Worm (Caenorhabditis elegans) whole organism, L1 larva: ENCODE data around the gene F45D3.2.

Experiments
- Y116A8C.19 ChIP-seq: sonication (generic microtip); optimal IDR thresholded peaks from 2 replicates; lab custom pipeline; 2016; ENCODE audit warnings: missing compliant biosample characterization, missing genetic modification characterization, borderline replicate concordance
- aha-1 ChIP-seq: fragments of 150-350 bp; optimal IDR thresholded peaks from 2 replicates; lab custom pipeline; 2014; ENCODE audit warnings: missing biosample characterization, missing genetic modification characterization
- aly-2 ChIP-seq: fragments of 150-350 bp; optimal IDR thresholded peaks from 2 replicates; lab custom pipeline; 2014; ENCODE audit warnings: missing biosample characterization, missing genetic modification characterization
- ceh-88 ChIP-seq: fragments of 200-800 bp; sonication (Bioruptor generic); IDR thresholded peaks from 2 replicates; pipeline ENCODE4 v1.3.6; 2022; ENCODE audit warnings: missing genetic modification characterization, missing compliant biosample characterization
- ces-1 ChIP-seq: fragments of 150-350 bp; optimal IDR thresholded peaks from 2 replicates; lab custom pipeline; 2014; ENCODE audit warnings: missing biosample characterization, missing genetic modification reagents, missing genetic modification characterization
- dsc-1 ChIP-seq: sonication (generic microtip); optimal IDR thresholded peaks from 2 replicates; lab custom pipeline; 2016; ENCODE audit warnings: mild to moderate bottlenecking, missing genetic modification characterization, missing compliant biosample characterization
- efl-1 ChIP-seq, 4 experiments: fragments of 150-350 bp; optimal IDR thresholded peaks in 3 of 4; peaks in 1 of 4; 1 replicate in 1 of 4; 2 replicates in 3 of 4; lab custom pipeline; 2014; ENCODE audit warnings: missing biosample characterization in 2 of 4, missing genetic modification characterization in 2 of 4, missing genetic modification reagents in 2 of 4
- elt-3 ChIP-seq, 6 experiments: fragments of 150-350 bp in 1 of 6; sonication (generic microtip); optimal IDR thresholded peaks; 2 replicates each; lab custom pipeline; 2017 to 2018; ENCODE audit warnings: missing biosample characterization in 6 of 6, missing genetic modification characterization in 6 of 6, inconsistent platforms in 1 of 6
- fkh-10 ChIP-seq: sonication (generic microtip); optimal IDR thresholded peaks from 2 replicates; lab custom pipeline; 2017; ENCODE audit warnings: missing biosample characterization, missing genetic modification reagents, missing genetic modification characterization
- fkh-8 ChIP-seq: sonication (generic microtip); optimal IDR thresholded peaks from 2 replicates; lab custom pipeline; 2016; ENCODE audit warnings: mild to moderate bottlenecking, missing genetic modification characterization, missing compliant biosample characterization
- hlh-17 ChIP-seq: fragments of 200-800 bp; sonication (Bioruptor generic); optimal IDR thresholded peaks from 2 replicates; lab custom pipeline; 2018; ENCODE audit warnings: missing genetic modification characterization, mild to moderate bottlenecking, missing compliant biosample characterization, moderate library complexity, borderline replicate concordance
- irx-1 ChIP-seq: sonication (generic microtip); optimal IDR thresholded peaks from 2 replicates; lab custom pipeline; 2016; ENCODE audit warnings: missing genetic modification characterization, missing compliant biosample characterization
- lin-14 ChIP-seq: fragments of 200-800 bp; sonication (Bioruptor generic); optimal IDR thresholded peaks from 2 replicates; lab custom pipeline; 2018; ENCODE audit warnings: mild to moderate bottlenecking, missing genetic modification characterization, moderate library complexity, missing compliant biosample characterization
- lin-39 ChIP-seq: fragments of 150-350 bp; optimal IDR thresholded peaks from 2 replicates; lab custom pipeline; 2014; ENCODE audit warnings: missing biosample characterization, missing genetic modification reagents, missing genetic modification characterization
- mab-9 ChIP-seq: fragments of 200-800 bp; sonication (Bioruptor generic); IDR thresholded peaks from 2 replicates; pipeline ENCODE4 v1.3.6; 2022; ENCODE audit warnings: missing genetic modification reagents, missing genetic modification characterization, missing compliant biosample characterization
- nhr-19 ChIP-seq: fragments of 200-800 bp; sonication (Bioruptor generic); conservative IDR thresholded peaks from 2 replicates; pipeline ENCODE4 v1.3.6; 2022; ENCODE audit warnings: missing genetic modification characterization, missing compliant biosample characterization
- nhr-237 ChIP-seq: fragments of 150-350 bp; optimal IDR thresholded peaks from 2 replicates; lab custom pipeline; 2014; ENCODE audit warnings: missing biosample characterization, missing genetic modification characterization
- nhr-71 ChIP-seq: sonication (generic microtip); optimal IDR thresholded peaks from 2 replicates; lab custom pipeline; 2016; ENCODE audit warnings: mild to moderate bottlenecking, missing genetic modification characterization, moderate library complexity, missing compliant biosample characterization
- nhr-76 ChIP-seq: sonication (generic microtip); optimal IDR thresholded peaks from 2 replicates; lab custom pipeline; 2017; ENCODE audit warnings: missing biosample characterization, missing genetic modification characterization
- nhr-77 ChIP-seq: fragments of 150-350 bp; optimal IDR thresholded peaks from 2 replicates; lab custom pipeline; 2014; ENCODE audit warnings: missing biosample characterization, missing genetic modification characterization
- nhr-84 ChIP-seq: sonication (generic microtip); optimal IDR thresholded peaks from 2 replicates; lab custom pipeline; 2017; ENCODE audit warnings: missing biosample characterization, missing genetic modification characterization
- pax-3 ChIP-seq: fragments of 200-800 bp; sonication (Bioruptor generic); optimal IDR thresholded peaks from 2 replicates; lab custom pipeline; 2018; ENCODE audit warnings: mild to moderate bottlenecking, missing genetic modification characterization, moderate library complexity, missing compliant biosample characterization
- rnt-1 ChIP-seq: sonication (generic microtip); optimal IDR thresholded peaks from 2 replicates; lab custom pipeline; 2016; ENCODE audit warnings: mild to moderate bottlenecking, missing genetic modification characterization, moderate library complexity, missing compliant biosample characterization
- sptf-1 ChIP-seq: fragments of 150-350 bp; optimal IDR thresholded peaks from 2 replicates; lab custom pipeline; 2014; ENCODE audit warnings: missing biosample characterization, missing genetic modification characterization
- unc-130 ChIP-seq: fragments of 150-350 bp; optimal IDR thresholded peaks from 2 replicates; lab custom pipeline; 2017; ENCODE audit warnings: missing biosample characterization, missing genetic modification characterization, inconsistent platforms
- unc-98 ChIP-seq: fragments of 200-800 bp; sonication (Bioruptor generic); IDR thresholded peaks from 2 replicates; pipeline ENCODE4 v1.3.6; 2022; ENCODE audit warnings: missing genetic modification characterization, missing compliant biosample characterization

Gene F45D3.2

ce11 chrV:12584771-12585170 lies 43.9 kb downstream of the F45D3.2 start:
- TF ChIP-seq unc-130 (tag; lab: Kevin White, UChicago) = no peak
- no peak for TF ChIP-seq nhr-77 (tag; lab: Kevin White, UChicago)
- TF ChIP-seq nhr-237 (tag; lab: Kevin White, UChicago) = no peak
- TF ChIP-seq pax-3 (tag; lab: Kevin White, UChicago) = peak; percentile 5
- peak; percentile 34 for TF ChIP-seq lin-14 (GFP tag; lab: Kevin White, UChicago)
- TF ChIP-seq nhr-76 (tag; lab: Kevin White, UChicago) = no peak
- no peak for TF ChIP-seq sptf-1 (tag; lab: Kevin White, UChicago)

ce11 chrV:12586793-12587192 lies 46.0 kb downstream of the F45D3.2 start:
- TF ChIP-seq irx-1 (tag; lab: Kevin White, UChicago) (no peak), fkh-10 (GFP tag; lab: Kevin White, UChicago) (no peak), fkh-8 (tag; lab: Kevin White, UChicago) (peak; percentile 42), dsc-1 (peak; percentile 76), pax-3 (tag; lab: Kevin White, UChicago) (peak; percentile 79), hlh-17 (GFP tag; lab: Kevin White, UChicago) (no peak), rnt-1 (tag; lab: Kevin White, UChicago) (no peak), aha-1 (tag; lab: Kevin White, UChicago) (no peak), nhr-84 (tag; lab: Kevin White, UChicago) (no peak), ceh-88 (GFP tag; lab: Robert Waterston, UW) (no peak), unc-98 (no peak), ces-1 (GFP tag; lab: Kevin White, UChicago) (no peak)

- TF ChIP-seq rnt-1 (tag; lab: Kevin White, UChicago) = no peak
- TF ChIP-seq, all 84 proteins: peak for 0
Observed at ce11 chrV:12588030-12588429, 47.2 kb downstream of the F45D3.2 start, which contains the start of gene C14C10.1. TSS of gene C14C10.1 (plus strand) at chrV:12588330.

ce11 chrV:12590601-12591000 lies 49.8 kb downstream of the F45D3.2 start, which contains the start of gene ttr-43:
TSS of gene ttr-43 (minus strand) at chrV:12590701.
- TF ChIP-seq rnt-1 (tag; lab: Kevin White, UChicago) (no peak), nhr-19 (no peak), mab-9 (GFP tag; lab: Robert Waterston, UW) (no peak), nhr-71 (tag; lab: Kevin White, UChicago) (no peak), lin-39 (no peak), efl-1 (optimal IDR thresholded peaks at IDR 0.05; lab: Kevin White, UChicago) (no peak), efl-1 (GFP tag; optimal IDR thresholded peaks at IDR 0.05 in 1 of 2; lab: Kevin White, UChicago) (no peak), Y116A8C.19 (tag; lab: Kevin White, UChicago) (no peak)

ce11 chrV:12592379-12592778 lies 51.5 kb downstream of the F45D3.2 start, which contains the start of gene C14C10.2:
TSS of gene C14C10.2 (minus strand) at chrV:12592479.
- TF ChIP-seq elt-3 (tag; optimal IDR thresholded peaks at IDR 0.05; lab: Kevin White, UChicago) (no peak), aly-2 (peak; percentile 26)
